Worm (Caenorhabditis elegans): ENCODE results near the gene C23H3.9.

DNA sequence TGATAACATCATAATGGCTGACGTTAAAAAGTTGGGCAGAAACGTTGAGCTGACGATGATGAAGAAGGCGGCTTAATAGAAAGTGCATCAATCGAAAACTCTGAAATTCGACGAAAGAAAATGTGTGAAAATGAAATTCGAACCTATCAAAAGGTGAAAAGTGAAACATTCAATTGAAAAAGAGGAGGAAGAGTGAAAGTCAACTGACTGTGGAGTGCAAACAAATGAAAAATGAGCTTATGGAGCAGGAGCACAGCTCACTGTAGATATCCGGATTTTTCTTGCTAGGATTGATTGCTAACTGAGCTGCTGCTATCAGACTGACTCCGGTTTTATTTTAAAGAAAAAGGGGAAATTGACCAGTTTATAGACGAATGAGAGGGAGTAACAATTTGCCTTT, 42.1 kb upstream of the C23H3.9 start, which contains the start of gene K10B4.3:
- no peak for TF ChIP-seq nhr-237 (tag; optimal IDR thresholded peaks at IDR 0.05)
- no peak for TF ChIP-seq skn-1 (tag; optimal IDR thresholded peaks at IDR 0.05)
- TF ChIP-seq snpc-4 (tag; optimal IDR thresholded peaks at IDR 0.05): no peak
- no peak for TF ChIP-seq unc-62 (GFP tag; optimal IDR thresholded peaks at IDR 0.05)
- no peak for TF ChIP-seq aly-2 (tag; optimal IDR thresholded peaks at IDR 0.05)
- TF ChIP-seq nhr-11 (tag; optimal IDR thresholded peaks at IDR 0.05): no peak
- TF ChIP-seq zag-1 (tag; optimal IDR thresholded peaks at IDR 0.05): no peak
- no peak for TF ChIP-seq unc-39 (tag; optimal IDR thresholded peaks at IDR 0.05)
- no peak for TF ChIP-seq lin-13 (GFP tag; optimal IDR thresholded peaks at IDR 0.05)
- TF ChIP-seq ceh-82 (tag; optimal IDR thresholded peaks at IDR 0.05): no peak
- no peak for TF ChIP-seq dmd-4 (tag; optimal IDR thresholded peaks at IDR 0.05)
- TF ChIP-seq ztf-11 (tag; optimal IDR thresholded peaks at IDR 0.05): no peak
- TF ChIP-seq nhr-77 (tag; optimal IDR thresholded peaks at IDR 0.05): no peak
- no peak for TF ChIP-seq nhr-10 (tag; optimal IDR thresholded peaks at IDR 0.05)
